Fruit fly (Drosophila melanogaster): ENCODE data around the gene promL.
A peak's percentile ranks its signal among the peaks of the same experiment; 100 is the strongest.

DNA sequence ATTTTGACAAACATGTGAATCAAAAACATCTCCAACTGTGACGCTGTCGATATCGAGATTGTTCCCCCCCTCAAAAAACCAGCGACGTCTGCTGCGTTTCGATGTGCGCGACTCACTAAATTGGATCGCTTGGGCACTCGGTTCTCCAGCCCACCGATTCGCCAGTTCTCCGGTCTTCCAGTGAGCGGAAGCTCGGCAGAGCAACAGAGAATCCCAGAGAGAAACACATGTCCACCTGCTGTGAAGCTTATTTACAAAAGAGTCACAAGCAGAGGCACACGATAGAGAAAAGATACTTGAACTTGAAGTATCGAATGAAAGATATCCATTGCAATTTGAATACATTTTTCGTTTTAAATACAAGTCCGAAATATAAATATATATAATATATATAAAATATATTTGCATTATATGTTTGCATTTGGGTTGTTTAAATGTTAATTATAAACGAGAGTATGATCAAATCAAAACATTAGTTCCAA lies 6.6 kb upstream of the promL start:
- TF ChIP-seq tj (GFP tag; optimal IDR thresholded peaks at IDR 0.05) (peak; percentile 8), kay (GFP tag; ENCODE audit: borderline replicate concordance) (no peak), CG7045 (GFP tag; optimal IDR thresholded peaks at IDR 0.05) (no peak), CG5204 (GFP tag; optimal IDR thresholded peaks at IDR 0.05) (no peak), Hr96 (GFP tag; optimal IDR thresholded peaks at IDR 0.05) (no peak), pad (GFP tag; optimal IDR thresholded peaks at IDR 0.05) (no peak), Mnt (GFP tag; optimal IDR thresholded peaks at IDR 0.05) (no peak), CG33017 (tag; optimal IDR thresholded peaks at IDR 0.05) (no peak), CG14711 (tag; optimal IDR thresholded peaks at IDR 0.05) (no peak), toe (GFP tag; optimal IDR thresholded peaks at IDR 0.05) (no peak)

Measured in whole organism, adult.